Fruit fly (Drosophila melanogaster) whole organism, pupa: ENCODE data around the gene VhaM9.7-d.

Experiments used
- CG13204 ChIP-seq: fragments of 200-800 bp; sonication (Bioruptor generic); optimal IDR thresholded peaks from 2 replicates; lab custom pipeline; 2018; ENCODE audit warnings: missing biosample characterization, mild to moderate bottlenecking, missing genetic modification characterization, moderate library complexity
- CG32121 ChIP-seq: fragments of 200-800 bp; sonication (Bioruptor generic); IDR thresholded peaks from 2 replicates; pipeline ENCODE4 v1.3.6; 2022; ENCODE audit warnings: missing biosample characterization, missing genetic modification characterization
- Ets98B ChIP-seq: fragments of 200-800 bp; sonication (Bioruptor generic); IDR thresholded peaks from 2 replicates; pipeline ENCODE4 v1.3.6; 2022; ENCODE audit warnings: missing biosample characterization, missing genetic modification characterization
- Snoo ChIP-seq: fragments of 200-800 bp; sonication (Bioruptor generic); optimal IDR thresholded peaks from 3 replicates; lab custom pipeline; 2017; ENCODE audit warnings: missing biosample characterization, mild to moderate bottlenecking, missing genetic modification characterization, inconsistent platforms
- fd96Ca ChIP-seq: fragments of 200-800 bp; sonication (Bioruptor generic); IDR thresholded peaks from 3 replicates; pipeline ENCODE4 v1.3.6; 2022; ENCODE audit warnings: missing biosample characterization, missing genetic modification characterization
- rn ChIP-seq: fragments of 200-800 bp; sonication (Bioruptor generic); IDR thresholded peaks from 2 replicates; pipeline ENCODE4 v1.3.6; 2022; ENCODE audit warnings: missing biosample characterization, missing genetic modification characterization

DNA sequence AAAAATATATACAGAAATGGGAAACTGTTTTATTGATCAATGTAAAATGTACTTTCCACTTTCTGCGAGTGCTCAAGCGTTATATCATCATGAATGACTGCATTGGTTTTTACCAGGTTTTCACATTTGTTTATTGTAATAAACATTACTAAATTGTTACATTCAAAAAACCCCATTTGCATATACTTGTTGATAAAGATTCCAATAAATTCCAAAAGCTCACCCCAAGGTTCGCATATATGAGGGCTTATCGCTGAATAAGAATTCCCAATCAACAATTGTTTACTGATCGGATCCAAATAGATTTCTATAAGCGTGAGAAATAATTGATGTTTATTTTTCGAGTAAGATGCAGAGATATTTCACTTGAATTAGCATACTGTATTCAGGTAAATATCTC lies 28.5 kb downstream of the VhaM9.7-d start:
- no peak for TF ChIP-seq CG13204
- no peak for TF ChIP-seq rn (GFP tag; lab: Robert Waterston, UW)
- no peak for TF ChIP-seq CG32121 (GFP tag; lab: Robert Waterston, UW)
- no peak for TF ChIP-seq fd96Ca (GFP tag; lab: Robert Waterston, UW)
- TF ChIP-seq Snoo (tag; lab: Kevin White, UChicago) = no peak
- TF ChIP-seq Ets98B = no peak
